Worm (Caenorhabditis elegans) whole organism, L1 larva: Measurements from ENCODE around the gene fbxb-3.

ENCODE experiments used
- C34B4.2 ChIP-seq: sonication (generic microtip); optimal IDR thresholded peaks from 2 replicates; lab custom pipeline; 2017; ENCODE audit warnings: mild to moderate bottlenecking, missing genetic modification characterization, missing compliant biosample characterization
- alr-1 ChIP-seq: fragments of 200-800 bp; sonication (Bioruptor generic); optimal IDR thresholded peaks from 2 replicates; lab custom pipeline; 2018; ENCODE audit warnings: borderline replicate concordance, mild to moderate bottlenecking, missing genetic modification characterization, missing compliant biosample characterization
- aly-2 ChIP-seq: fragments of 150-350 bp; optimal IDR thresholded peaks from 2 replicates; lab custom pipeline; 2014; ENCODE audit warnings: missing biosample characterization, missing genetic modification characterization
- ceh-8 ChIP-seq: fragments of 200-800 bp; sonication (Bioruptor generic); optimal IDR thresholded peaks from 2 replicates; lab custom pipeline; 2018; ENCODE audit warnings: mild to moderate bottlenecking, missing genetic modification characterization, moderate library complexity, missing compliant biosample characterization
- ceh-82 ChIP-seq, 3 experiments: fragments of 150-350 bp in 1 of 3; sonication (generic microtip) in 2 of 3; optimal IDR thresholded peaks; 2 replicates each; lab custom pipeline; 2014 to 2017; ENCODE audit warnings: missing biosample characterization in 3 of 3, missing genetic modification characterization in 3 of 3
- ces-1 ChIP-seq: fragments of 150-350 bp; optimal IDR thresholded peaks from 2 replicates; lab custom pipeline; 2014; ENCODE audit warnings: missing biosample characterization, missing genetic modification reagents, missing genetic modification characterization
- dpl-1 ChIP-seq, 3 experiments: fragments of 150-350 bp in 2 of 3; sonication (generic microtip) in 1 of 3; optimal IDR thresholded peaks; 2 replicates each; lab custom pipeline; 2014 to 2017; ENCODE audit warnings: missing biosample characterization in 3 of 3, missing genetic modification characterization in 3 of 3, missing genetic modification reagents in 3 of 3
- dsc-1 ChIP-seq: sonication (generic microtip); optimal IDR thresholded peaks from 2 replicates; lab custom pipeline; 2016; ENCODE audit warnings: mild to moderate bottlenecking, missing genetic modification characterization, missing compliant biosample characterization
- efl-1 ChIP-seq, 4 experiments: fragments of 150-350 bp; optimal IDR thresholded peaks in 3 of 4; peaks in 1 of 4; 1 replicate in 1 of 4; 2 replicates in 3 of 4; lab custom pipeline; 2014; ENCODE audit warnings: missing biosample characterization in 2 of 4, missing genetic modification characterization in 2 of 4, missing genetic modification reagents in 2 of 4
- egl-13 ChIP-seq: sonication (generic microtip); optimal IDR thresholded peaks from 2 replicates; lab custom pipeline; 2016; ENCODE audit warnings: missing genotype, missing genetic modification reagents, missing genetic modification characterization, missing compliant biosample characterization
- egl-27 ChIP-seq, 2 experiments: fragments of 150-350 bp in 1 of 2; sonication (generic microtip); optimal IDR thresholded peaks; 3 replicates each; lab custom pipeline; 2017 to 2018; ENCODE audit warnings: missing biosample characterization in 2 of 2, missing genetic modification characterization in 2 of 2, missing genetic modification reagents in 2 of 2
- elt-2 ChIP-seq: sonication (generic microtip); optimal IDR thresholded peaks from 2 replicates; lab custom pipeline; 2016; ENCODE audit warnings: missing genetic modification characterization, mild to moderate bottlenecking, inconsistent platforms, missing compliant biosample characterization, missing genetic modification reagents
- elt-3 ChIP-seq, 6 experiments: fragments of 150-350 bp in 1 of 6; sonication (generic microtip); optimal IDR thresholded peaks; 2 replicates each; lab custom pipeline; 2017 to 2018; ENCODE audit warnings: missing biosample characterization in 6 of 6, missing genetic modification characterization in 6 of 6, inconsistent platforms in 1 of 6
- ets-5 ChIP-seq: fragments of 200-800 bp; sonication (Bioruptor generic); IDR thresholded peaks from 2 replicates; pipeline ENCODE4 v1.3.6; 2022; ENCODE audit warnings: missing genetic modification characterization, missing compliant biosample characterization
- fkh-10 ChIP-seq: sonication (generic microtip); optimal IDR thresholded peaks from 2 replicates; lab custom pipeline; 2017; ENCODE audit warnings: missing biosample characterization, missing genetic modification reagents, missing genetic modification characterization
- fkh-8 ChIP-seq: sonication (generic microtip); optimal IDR thresholded peaks from 2 replicates; lab custom pipeline; 2016; ENCODE audit warnings: mild to moderate bottlenecking, missing genetic modification characterization, missing compliant biosample characterization
- irx-1 ChIP-seq: sonication (generic microtip); optimal IDR thresholded peaks from 2 replicates; lab custom pipeline; 2016; ENCODE audit warnings: missing genetic modification characterization, missing compliant biosample characterization
- isw-1 ChIP-seq: fragments of 200-800 bp; sonication (Bioruptor generic); IDR thresholded peaks from 2 replicates; pipeline ENCODE4 v1.3.6; 2022; ENCODE audit warnings: missing genetic modification characterization, missing compliant biosample characterization
- jun-1 ChIP-seq: fragments of 150-350 bp; optimal IDR thresholded peaks from 2 replicates; lab custom pipeline; 2014; ENCODE audit warnings: missing biosample characterization, missing genetic modification reagents, missing genetic modification characterization
- lin-13 ChIP-seq: fragments of 150-350 bp; optimal IDR thresholded peaks from 2 replicates; lab custom pipeline; 2014; ENCODE audit warnings: missing biosample characterization, missing genetic modification reagents, missing genetic modification characterization
- lin-14 ChIP-seq: fragments of 200-800 bp; sonication (Bioruptor generic); optimal IDR thresholded peaks from 2 replicates; lab custom pipeline; 2018; ENCODE audit warnings: mild to moderate bottlenecking, missing genetic modification characterization, moderate library complexity, missing compliant biosample characterization
- lin-35 ChIP-seq, 2 experiments: fragments of 150-350 bp; optimal IDR thresholded peaks; 2 replicates each; lab custom pipeline; 2014; ENCODE audit warnings: missing biosample characterization in 2 of 2, missing genetic modification characterization in 2 of 2, missing genetic modification reagents in 2 of 2
- lir-3 ChIP-seq: sonication (generic microtip); optimal IDR thresholded peaks from 2 replicates; lab custom pipeline; 2016; ENCODE audit warnings: mild to moderate bottlenecking, missing genetic modification characterization, moderate library complexity, missing compliant biosample characterization; ENCODE audit not compliant: poor library complexity
- lsy-2 ChIP-seq, 2 experiments: fragments of 150-350 bp; optimal IDR thresholded peaks; 2 replicates each; lab custom pipeline; 2014; ENCODE audit warnings: missing biosample characterization in 2 of 2, missing genetic modification characterization in 2 of 2
- mab-9 ChIP-seq: fragments of 200-800 bp; sonication (Bioruptor generic); IDR thresholded peaks from 2 replicates; pipeline ENCODE4 v1.3.6; 2022; ENCODE audit warnings: missing genetic modification reagents, missing genetic modification characterization, missing compliant biosample characterization
- mef-2 ChIP-seq: fragments of 150-350 bp; optimal IDR thresholded peaks from 2 replicates; lab custom pipeline; 2014; ENCODE audit warnings: missing biosample characterization, missing genetic modification characterization
- mep-1 ChIP-seq: fragments of 150-350 bp; optimal IDR thresholded peaks from 2 replicates; lab custom pipeline; 2014; ENCODE audit warnings: missing biosample characterization, missing genetic modification characterization
- nhr-12 ChIP-seq: sonication (generic microtip); optimal IDR thresholded peaks from 2 replicates; lab custom pipeline; 2017; ENCODE audit warnings: missing biosample characterization, missing genetic modification characterization
- nhr-19 ChIP-seq: fragments of 200-800 bp; sonication (Bioruptor generic); conservative IDR thresholded peaks from 2 replicates; pipeline ENCODE4 v1.3.6; 2022; ENCODE audit warnings: missing genetic modification characterization, missing compliant biosample characterization
- nhr-20 ChIP-seq: sonication (generic microtip); optimal IDR thresholded peaks from 2 replicates; lab custom pipeline; 2016; ENCODE audit warnings: mild to moderate bottlenecking, missing genetic modification characterization, missing compliant biosample characterization
- nhr-47 ChIP-seq: sonication (generic microtip); optimal IDR thresholded peaks from 2 replicates; lab custom pipeline; 2016; ENCODE audit warnings: mild to moderate bottlenecking, missing genetic modification characterization, moderate library complexity, missing compliant biosample characterization
- nhr-71 ChIP-seq: sonication (generic microtip); optimal IDR thresholded peaks from 2 replicates; lab custom pipeline; 2016; ENCODE audit warnings: mild to moderate bottlenecking, missing genetic modification characterization, moderate library complexity, missing compliant biosample characterization
- nhr-84 ChIP-seq: sonication (generic microtip); optimal IDR thresholded peaks from 2 replicates; lab custom pipeline; 2017; ENCODE audit warnings: missing biosample characterization, missing genetic modification characterization
- pag-3 ChIP-seq: sonication (generic microtip); optimal IDR thresholded peaks from 2 replicates; lab custom pipeline; 2017; ENCODE audit warnings: missing genetic modification characterization, mild to moderate bottlenecking, missing compliant biosample characterization, antibody characterized with exemption, borderline replicate concordance; ENCODE audit not compliant: insufficient read depth
- pax-3 ChIP-seq: fragments of 200-800 bp; sonication (Bioruptor generic); optimal IDR thresholded peaks from 2 replicates; lab custom pipeline; 2018; ENCODE audit warnings: mild to moderate bottlenecking, missing genetic modification characterization, moderate library complexity, missing compliant biosample characterization
- pqm-1 ChIP-seq: sonication (generic microtip); optimal IDR thresholded peaks from 3 replicates; lab custom pipeline; 2017; ENCODE audit warnings: missing biosample characterization, missing genetic modification characterization
- rnt-1 ChIP-seq: sonication (generic microtip); optimal IDR thresholded peaks from 2 replicates; lab custom pipeline; 2016; ENCODE audit warnings: mild to moderate bottlenecking, missing genetic modification characterization, moderate library complexity, missing compliant biosample characterization
- skn-1 ChIP-seq: fragments of 150-350 bp; optimal IDR thresholded peaks from 2 replicates; lab custom pipeline; 2014; ENCODE audit warnings: missing biosample characterization, missing genetic modification characterization
- snu-23 ChIP-seq: sonication (generic microtip); optimal IDR thresholded peaks from 2 replicates; lab custom pipeline; 2016; ENCODE audit warnings: missing genetic modification characterization, missing compliant biosample characterization
- sox-4 ChIP-seq: sonication (generic microtip); optimal IDR thresholded peaks from 2 replicates; lab custom pipeline; 2016; ENCODE audit warnings: missing genetic modification characterization, missing compliant biosample characterization
- sup-37 ChIP-seq: fragments of 200-800 bp; sonication (Bioruptor generic); optimal IDR thresholded peaks from 2 replicates; lab custom pipeline; 2018; ENCODE audit warnings: mild to moderate bottlenecking, missing genetic modification characterization, missing compliant biosample characterization
- tbx-2 ChIP-seq: sonication (generic microtip); optimal IDR thresholded peaks from 2 replicates; lab custom pipeline; 2016; ENCODE audit warnings: missing genetic modification characterization, missing compliant biosample characterization
- unc-62 ChIP-seq: fragments of 150-350 bp; optimal IDR thresholded peaks from 2 replicates; lab custom pipeline; 2014; ENCODE audit warnings: missing biosample characterization, missing genetic modification reagents, missing genetic modification characterization
- zip-4 ChIP-seq: fragments of 200-800 bp; sonication (Bioruptor generic); optimal IDR thresholded peaks from 2 replicates; lab custom pipeline; 2018; ENCODE audit warnings: mild to moderate bottlenecking, missing genetic modification characterization, moderate library complexity, missing compliant biosample characterization
- ztf-11 ChIP-seq, 2 experiments: sonication (generic microtip); optimal IDR thresholded peaks; 2 replicates each; lab custom pipeline; 2016 to 2017; ENCODE audit warnings: missing genetic modification characterization in 2 of 2, missing biosample characterization in 1 of 2, missing compliant biosample characterization in 1 of 2

The fbxb-3 gene

ce11 chrIV:11867652-11868232 is 29.0 kb downstream of the fbxb-3 start (continued):
- TF ChIP-seq unc-62 (GFP tag; lab: Kevin White, UChicago) = no peak
- TF ChIP-seq aly-2 (tag; lab: Kevin White, UChicago) = no peak
- no peak for TF ChIP-seq pax-3 (tag; lab: Kevin White, UChicago)
- no peak for TF ChIP-seq mep-1 (tag; lab: Kevin White, UChicago)
- TF ChIP-seq lin-14 (GFP tag; lab: Kevin White, UChicago) = peak; percentile 65
- TF ChIP-seq dsc-1 (tag; lab: Kevin White, UChicago) = peak; percentile 73
- no peak for TF ChIP-seq nhr-20 (tag; lab: Kevin White, UChicago)
- TF ChIP-seq nhr-47 (tag; lab: Kevin White, UChicago) = peak; percentile 20
- TF ChIP-seq nhr-12 (tag; lab: Kevin White, UChicago) = no peak
- TF ChIP-seq sup-37 (GFP tag; lab: Kevin White, UChicago) = no peak
- no peak for TF ChIP-seq ces-1 (GFP tag; lab: Kevin White, UChicago)
- TF ChIP-seq rnt-1 (tag; lab: Kevin White, UChicago) = no peak
- no peak for TF ChIP-seq nhr-19 (GFP tag; lab: Robert Waterston, UW)
- TF ChIP-seq egl-13 (tag; lab: Kevin White, UChicago) = peak; percentile 6
- TF ChIP-seq C34B4.2 = no peak
- no peak for TF ChIP-seq zip-4 (GFP tag; lab: Kevin White, UChicago)
- TF ChIP-seq elt-3 (tag; optimal IDR thresholded peaks at IDR 0.05; lab: Kevin White, UChicago) = no peak
- no peak for TF ChIP-seq pqm-1
- TF ChIP-seq pag-3 (tag; lab: Kevin White, UChicago) = no peak
- TF ChIP-seq skn-1 (tag; lab: Kevin White, UChicago) = no peak
- no peak for TF ChIP-seq alr-1 (tag; lab: Kevin White, UChicago)
- TF ChIP-seq mef-2 (tag; lab: Kevin White, UChicago) = no peak
- TF ChIP-seq lin-35 (GFP tag; optimal IDR thresholded peaks at IDR 0.05; lab: Kevin White, UChicago) = no peak
- no peak for TF ChIP-seq sox-4
- no peak for TF ChIP-seq nhr-84 (tag; lab: Kevin White, UChicago)

ce11 chrIV:11868452-11868851 is 29.7 kb downstream of the fbxb-3 start:
- TF ChIP-seq nhr-20 (tag; lab: Kevin White, UChicago) (no peak), elt-2 (tag; lab: Kevin White, UChicago) (no peak), irx-1 (tag; lab: Kevin White, UChicago) (no peak), ceh-8 (GFP tag; lab: Kevin White, UChicago) (no peak), mep-1 (tag; lab: Kevin White, UChicago) (no peak), lir-3 (tag; lab: Kevin White, UChicago) (no peak)
- TF ChIP-seq, all 84 proteins: peak for 0

ce11 chrIV:11871083-11871482 is 32.3 kb downstream of the fbxb-3 start:
- TF ChIP-seq lsy-2 (tag; optimal IDR thresholded peaks at IDR 0.05; lab: Kevin White, UChicago) (peak; percentile 12 to 43), lin-13 (GFP tag; lab: Kevin White, UChicago) (no peak), dpl-1 (GFP tag; optimal IDR thresholded peaks at IDR 0.05; lab: Kevin White, UChicago) (peak in 1 of 3 experiments; percentile 20), nhr-20 (tag; lab: Kevin White, UChicago) (peak; percentile 3), nhr-12 (tag; lab: Kevin White, UChicago) (no peak), elt-2 (tag; lab: Kevin White, UChicago) (no peak), ceh-82 (tag; optimal IDR thresholded peaks at IDR 0.05; lab: Kevin White, UChicago) (peak in 2 of 3 experiments; percentile 28 to 63), lin-35 (GFP tag; optimal IDR thresholded peaks at IDR 0.05; lab: Kevin White, UChicago) (peak in 1 of 2 experiments; percentile 17), efl-1 (optimal IDR thresholded peaks at IDR 0.05; lab: Kevin White, UChicago) (peak; percentile 7 to 26), efl-1 (GFP tag; optimal IDR thresholded peaks at IDR 0.05 in 1 of 2; lab: Kevin White, UChicago) (no peak), snu-23 (peak; percentile 45), egl-27 (tag; optimal IDR thresholded peaks at IDR 0.05; lab: Kevin White, UChicago) (no peak), nhr-47 (tag; lab: Kevin White, UChicago) (peak; percentile 55), jun-1 (no peak), fkh-8 (tag; lab: Kevin White, UChicago) (peak; percentile 89), ceh-8 (GFP tag; lab: Kevin White, UChicago) (peak; percentile 30), nhr-71 (peak; percentile 51), isw-1 (peak; percentile 28), nhr-19 (GFP tag; lab: Robert Waterston, UW) (no peak; the same call in 1 of the 2 replicates), aly-2 (tag; lab: Kevin White, UChicago) (no peak), tbx-2 (tag; lab: Kevin White, UChicago) (peak; percentile 39), mab-9 (GFP tag; lab: Robert Waterston, UW) (no peak), fkh-10 (GFP tag; lab: Kevin White, UChicago) (peak; percentile 38), mef-2 (tag; lab: Kevin White, UChicago) (no peak), ets-5 (GFP tag; lab: Robert Waterston, UW) (no peak), ztf-11 (tag; optimal IDR thresholded peaks at IDR 0.05; lab: Kevin White, UChicago) (peak in 1 of 2 experiments; percentile 42)
